Worm (Caenorhabditis elegans) whole organism, L2 larva: Measurements from ENCODE around the gene R107.9.

Experiments
- blmp-1 ChIP-seq: sonication (generic microtip); optimal IDR thresholded peaks from 2 replicates; lab custom pipeline; 2017; ENCODE audit warnings: missing genetic modification characterization, mild to moderate bottlenecking, missing compliant biosample characterization, antibody characterized with exemption, moderate library complexity; ENCODE audit not compliant: insufficient read depth
- fos-1 ChIP-seq: fragments of 150-350 bp; optimal IDR thresholded peaks from 2 replicates; lab custom pipeline; 2014; ENCODE audit warnings: missing biosample characterization, missing genetic modification characterization
- gmeb-1 ChIP-seq: fragments of 150-350 bp; optimal IDR thresholded peaks from 2 replicates; lab custom pipeline; 2014; ENCODE audit warnings: missing biosample characterization, missing genetic modification characterization
- lsy-2 ChIP-seq, 2 experiments: fragments of 150-350 bp in 1 of 2; sonication (generic microtip) in 1 of 2; optimal IDR thresholded peaks; 2 replicates each; lab custom pipeline; 2014 to 2017; ENCODE audit warnings: missing biosample characterization in 2 of 2, missing genetic modification characterization in 2 of 2
- nhr-10 ChIP-seq: sonication (generic microtip); optimal IDR thresholded peaks from 2 replicates; lab custom pipeline; 2017; ENCODE audit warnings: missing biosample characterization, missing genetic modification characterization
- nhr-77 ChIP-seq: fragments of 150-350 bp; optimal IDR thresholded peaks from 2 replicates; lab custom pipeline; 2014; ENCODE audit warnings: missing biosample characterization, missing genetic modification characterization
- zag-1 ChIP-seq: fragments of 150-350 bp; optimal IDR thresholded peaks from 2 replicates; lab custom pipeline; 2014; ENCODE audit warnings: missing biosample characterization, missing genetic modification characterization

- TF ChIP-seq zag-1 (tag; lab: Kevin White, UChicago) (no peak), nhr-77 (tag; lab: Kevin White, UChicago) (no peak), blmp-1 (no peak), nhr-10 (tag; lab: Kevin White, UChicago) (no peak), lsy-2 (tag; optimal IDR thresholded peaks at IDR 0.05; lab: Kevin White, UChicago) (no peak), fos-1 (tag; lab: Kevin White, UChicago) (no peak), gmeb-1 (tag; lab: Kevin White, UChicago) (no peak)
Observed at ce11 chrIII:9081763-9082162, 44.0 kb downstream of the R107.9 start, which contains the start of gene far-2.
